Worm (Caenorhabditis elegans) whole organism, late embryonic: Measurements from ENCODE around the gene C45G9.2.

Experiments used
- C08G9.2 ChIP-seq: sonication (generic microtip); optimal IDR thresholded peaks from 2 replicates; lab custom pipeline; 2016; ENCODE audit warnings: mild to moderate bottlenecking, missing genetic modification characterization, moderate library complexity, missing compliant biosample characterization
- C38D4.7 ChIP-seq: fragments of 200-800 bp; sonication (Bioruptor generic); optimal IDR thresholded peaks from 2 replicates; lab custom pipeline; 2018; ENCODE audit warnings: mild to moderate bottlenecking, missing genetic modification characterization, moderate library complexity, missing compliant biosample characterization
- F13H6.1 ChIP-seq: sonication (generic microtip); optimal IDR thresholded peaks from 2 replicates; lab custom pipeline; 2016; ENCODE audit warnings: missing genetic modification characterization, missing compliant biosample characterization
- K02D7.2 ChIP-seq: sonication (generic microtip); optimal IDR thresholded peaks from 2 replicates; lab custom pipeline; 2017; ENCODE audit warnings: mild to moderate bottlenecking, missing genetic modification characterization, missing compliant biosample characterization
- T23F11.4 ChIP-seq: fragments of 200-800 bp; sonication (Bioruptor generic); optimal IDR thresholded peaks from 2 replicates; lab custom pipeline; 2018; ENCODE audit warnings: mild to moderate bottlenecking, missing genetic modification characterization, missing compliant biosample characterization
- Y22D7AL.16 ChIP-seq: sonication (generic microtip); optimal IDR thresholded peaks from 2 replicates; lab custom pipeline; 2016; ENCODE audit warnings: missing genetic modification characterization, missing compliant biosample characterization
- ama-1 ChIP-seq: fragments of 150-350 bp; optimal IDR thresholded peaks from 2 replicates; lab custom pipeline; 2014
- ceh-14 ChIP-seq: sonication (generic microtip); optimal IDR thresholded peaks from 2 replicates; lab custom pipeline; 2016; ENCODE audit warnings: missing genotype, missing genetic modification characterization, missing compliant biosample characterization
- ceh-18 ChIP-seq: sonication (generic microtip); optimal IDR thresholded peaks from 2 replicates; lab custom pipeline; 2016; ENCODE audit warnings: missing genetic modification characterization, missing compliant biosample characterization
- ceh-19 ChIP-seq: fragments of 200-800 bp; sonication (Bioruptor generic); optimal IDR thresholded peaks from 2 replicates; lab custom pipeline; 2018; ENCODE audit warnings: mild to moderate bottlenecking, missing genetic modification characterization, missing compliant biosample characterization
- ceh-2 ChIP-seq: sonication (generic microtip); optimal IDR thresholded peaks from 2 replicates; lab custom pipeline; 2016; ENCODE audit warnings: missing genotype, missing genetic modification characterization, missing compliant biosample characterization
- ceh-22 ChIP-seq: sonication (generic microtip); optimal IDR thresholded peaks from 2 replicates; lab custom pipeline; 2017; ENCODE audit warnings: missing biosample characterization, missing genetic modification characterization
- ceh-24 ChIP-seq: sonication (generic microtip); optimal IDR thresholded peaks from 2 replicates; lab custom pipeline; 2016; ENCODE audit warnings: mild to moderate bottlenecking, missing genetic modification characterization, missing compliant biosample characterization
- ceh-31 ChIP-seq: sonication (generic microtip); optimal IDR thresholded peaks from 2 replicates; lab custom pipeline; 2016; ENCODE audit warnings: missing genetic modification characterization, missing compliant biosample characterization
- ceh-34 ChIP-seq: sonication (generic microtip); optimal IDR thresholded peaks from 2 replicates; lab custom pipeline; 2016; ENCODE audit warnings: mild to moderate bottlenecking, missing genetic modification characterization, missing compliant biosample characterization
- ceh-45 ChIP-seq: fragments of 200-800 bp; sonication (Bioruptor generic); IDR thresholded peaks from 2 replicates; pipeline ENCODE4 v1.3.6; 2022; ENCODE audit warnings: missing genetic modification reagents, missing genetic modification characterization, missing compliant biosample characterization
- dmd-4 ChIP-seq: sonication (generic microtip); optimal IDR thresholded peaks from 2 replicates; lab custom pipeline; 2016; ENCODE audit warnings: borderline replicate concordance, missing genetic modification characterization, missing compliant biosample characterization
- ets-4 ChIP-seq: sonication (generic microtip); optimal IDR thresholded peaks from 2 replicates; lab custom pipeline; 2016; ENCODE audit warnings: missing genetic modification characterization, missing compliant biosample characterization
- fkh-10 ChIP-seq: fragments of 150-350 bp; optimal IDR thresholded peaks from 2 replicates; lab custom pipeline; 2014; ENCODE audit warnings: missing biosample characterization, missing genetic modification reagents, missing genetic modification characterization
- fkh-6 ChIP-seq: sonication (generic microtip); optimal IDR thresholded peaks from 2 replicates; lab custom pipeline; 2016; ENCODE audit warnings: missing genetic modification characterization, missing compliant biosample characterization
- gmeb-2 ChIP-seq: sonication (generic microtip); optimal IDR thresholded peaks from 2 replicates; lab custom pipeline; 2016; ENCODE audit warnings: missing genetic modification characterization, inconsistent platforms, missing compliant biosample characterization
- hlh-13 ChIP-seq: fragments of 200-800 bp; sonication (Bioruptor generic); optimal IDR thresholded peaks from 2 replicates; lab custom pipeline; 2018; ENCODE audit warnings: mild to moderate bottlenecking, missing genetic modification characterization, missing compliant biosample characterization
- hlh-15 ChIP-seq: sonication (generic microtip); optimal IDR thresholded peaks from 2 replicates; lab custom pipeline; 2016; ENCODE audit warnings: missing genetic modification characterization, missing compliant biosample characterization
- hlh-30 ChIP-seq: sonication (generic microtip); optimal IDR thresholded peaks from 2 replicates; lab custom pipeline; 2017; ENCODE audit warnings: antibody characterized with exemption, missing genetic modification characterization, missing compliant biosample characterization; ENCODE audit not compliant: insufficient read depth
- hlh-8 ChIP-seq: sonication (generic microtip); optimal IDR thresholded peaks from 2 replicates; lab custom pipeline; 2016; ENCODE audit warnings: missing genotype, missing genetic modification characterization, missing compliant biosample characterization
- lim-6 ChIP-seq: sonication (generic microtip); optimal IDR thresholded peaks from 2 replicates; lab custom pipeline; 2016; ENCODE audit warnings: missing genetic modification characterization, missing compliant biosample characterization
- lin-11 ChIP-seq: fragments of 200-800 bp; sonication (Bioruptor generic); optimal IDR thresholded peaks from 2 replicates; lab custom pipeline; 2018; ENCODE audit warnings: mild to moderate bottlenecking, missing genetic modification characterization, missing compliant biosample characterization
- mec-3 ChIP-seq: sonication (generic microtip); optimal IDR thresholded peaks from 2 replicates; lab custom pipeline; 2016; ENCODE audit warnings: borderline replicate concordance, missing genetic modification characterization, missing compliant biosample characterization
- nfya-1 ChIP-seq: sonication (generic microtip); optimal IDR thresholded peaks from 2 replicates; lab custom pipeline; 2017; ENCODE audit warnings: missing genetic modification characterization, mild to moderate bottlenecking, missing compliant biosample characterization, antibody characterized with exemption, moderate library complexity
- nhr-232 ChIP-seq: sonication (generic microtip); optimal IDR thresholded peaks from 2 replicates; lab custom pipeline; 2016; ENCODE audit warnings: missing genetic modification characterization, missing compliant biosample characterization
- npax-4 ChIP-seq: sonication (generic microtip); optimal IDR thresholded peaks from 2 replicates; lab custom pipeline; 2016; ENCODE audit warnings: missing genetic modification characterization, missing compliant biosample characterization
- odd-2 ChIP-seq: sonication (generic microtip); optimal IDR thresholded peaks from 2 replicates; lab custom pipeline; 2017; ENCODE audit warnings: antibody characterized with exemption, mild to moderate bottlenecking, missing genetic modification characterization, missing compliant biosample characterization
- pax-1 ChIP-seq: fragments of 150-350 bp; optimal IDR thresholded peaks from 2 replicates; lab custom pipeline; 2014; ENCODE audit warnings: missing biosample characterization, missing genetic modification characterization
- pha-2 ChIP-seq: sonication (generic microtip); optimal IDR thresholded peaks from 2 replicates; lab custom pipeline; 2017; ENCODE audit warnings: mild to moderate bottlenecking, missing genetic modification characterization, missing compliant biosample characterization
- pha-4 ChIP-seq: fragments of 150-350 bp; optimal IDR thresholded peaks from 2 replicates; lab custom pipeline; 2018; ENCODE audit warnings: missing biosample characterization, missing genetic modification reagents, missing genetic modification characterization
- pqm-1 ChIP-seq: sonication (generic microtip); optimal IDR thresholded peaks from 2 replicates; lab custom pipeline; 2016; ENCODE audit warnings: missing genetic modification characterization, missing compliant biosample characterization
- rnt-1 ChIP-seq: sonication (generic microtip); optimal IDR thresholded peaks from 2 replicates; lab custom pipeline; 2016; ENCODE audit warnings: missing genetic modification characterization, missing compliant biosample characterization
- sdc-2 ChIP-seq: sonication (generic microtip); optimal IDR thresholded peaks from 2 replicates; lab custom pipeline; 2016; ENCODE audit warnings: missing genotype, missing genetic modification characterization, missing compliant biosample characterization
- sox-4 ChIP-seq: sonication (generic microtip); optimal IDR thresholded peaks from 2 replicates; lab custom pipeline; 2017; ENCODE audit warnings: mild to moderate bottlenecking, missing genetic modification characterization, inconsistent platforms, missing compliant biosample characterization
- syd-9 ChIP-seq: sonication (generic microtip); optimal IDR thresholded peaks from 2 replicates; lab custom pipeline; 2016; ENCODE audit warnings: mild to moderate bottlenecking, missing genetic modification characterization, moderate library complexity, missing compliant biosample characterization
- tbx-7 ChIP-seq: sonication (generic microtip); optimal IDR thresholded peaks from 2 replicates; lab custom pipeline; 2016; ENCODE audit warnings: missing genotype, missing genetic modification characterization, missing compliant biosample characterization
- unc-3 ChIP-seq, 2 experiments: fragments of 200-800 bp in 1 of 2; sonication (Bioruptor generic) in 1 of 2; sonication (generic microtip) in 1 of 2; conservative IDR thresholded peaks in 1 of 2; optimal IDR thresholded peaks in 1 of 2; 2 replicates each; pipeline versions ENCODE4 v1.3.6 to Lab custom; 2016 to 2022; ENCODE audit warnings: missing compliant biosample characterization in 2 of 2, missing genetic modification characterization in 2 of 2, missing genetic modification reagents in 1 of 2
- unc-42 ChIP-seq: sonication (generic microtip); optimal IDR thresholded peaks from 2 replicates; lab custom pipeline; 2016; ENCODE audit warnings: missing genotype, missing genetic modification characterization, missing compliant biosample characterization
- unc-55 ChIP-seq: sonication (generic microtip); optimal IDR thresholded peaks from 2 replicates; lab custom pipeline; 2017; ENCODE audit warnings: missing biosample characterization, missing genetic modification reagents, missing genetic modification characterization
- zip-5 ChIP-seq: sonication (generic microtip); optimal IDR thresholded peaks from 2 replicates; lab custom pipeline; 2016; ENCODE audit warnings: missing genetic modification characterization, missing compliant biosample characterization
- ztf-16 ChIP-seq: sonication (generic microtip); optimal IDR thresholded peaks from 2 replicates; lab custom pipeline; 2017; ENCODE audit warnings: missing genetic modification characterization, missing compliant biosample characterization

C45G9.2 gene

DNA sequence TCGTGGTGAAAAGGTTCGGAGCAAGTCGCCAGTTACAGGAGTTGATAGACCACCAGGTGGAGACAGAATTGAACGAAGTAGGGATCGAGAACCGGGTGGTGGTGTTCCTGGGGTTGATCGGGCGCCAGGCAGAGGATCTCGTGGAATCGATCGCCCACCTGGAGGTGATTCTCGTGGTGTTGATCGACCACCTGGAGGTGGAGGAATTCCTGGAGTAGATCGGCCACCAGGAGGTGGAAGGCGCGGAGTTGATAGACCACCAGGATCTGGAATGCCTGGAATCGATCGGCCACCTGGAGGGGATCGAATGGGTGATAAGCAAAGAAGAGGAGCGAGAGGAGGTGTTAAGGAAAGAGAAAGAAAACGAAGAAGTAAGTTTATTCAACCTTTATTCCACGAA, 36.6 kb downstream of the C45G9.2 start:
- TF ChIP-seq npax-4 (tag; lab: Kevin White, UChicago): no peak
- TF ChIP-seq hlh-15 (tag; lab: Kevin White, UChicago): no peak
- TF ChIP-seq hlh-30: no peak
- no peak for TF ChIP-seq hlh-13 (GFP tag; lab: Kevin White, UChicago)
- TF ChIP-seq fkh-10: no peak
- TF ChIP-seq ceh-45 (GFP tag; lab: Robert Waterston, UW): no peak
- TF ChIP-seq syd-9 (tag; lab: Kevin White, UChicago): no peak
- TF ChIP-seq ama-1 (lab: Kevin White, UChicago): no peak
- no peak for TF ChIP-seq gmeb-2 (tag; lab: Kevin White, UChicago)
- no peak for TF ChIP-seq F13H6.1 (tag; lab: Kevin White, UChicago)
- no peak for TF ChIP-seq ceh-22
- TF ChIP-seq nhr-232 (tag; lab: Kevin White, UChicago): no peak
- no peak for TF ChIP-seq C38D4.7 (GFP tag; lab: Kevin White, UChicago)
- TF ChIP-seq ztf-16 (tag; lab: Kevin White, UChicago): no peak
- TF ChIP-seq pha-4: no peak
- TF ChIP-seq lim-6 (tag; lab: Kevin White, UChicago): no peak
- no peak for TF ChIP-seq odd-2 (tag; lab: Kevin White, UChicago)
- TF ChIP-seq ceh-14 (tag; lab: Kevin White, UChicago): no peak
- TF ChIP-seq pax-1: no peak
- no peak for TF ChIP-seq dmd-4

- TF ChIP-seq nfya-1 (tag; lab: Kevin White, UChicago): peak; percentile 1
- no peak for TF ChIP-seq unc-3 (GFP tag; conservative IDR thresholded peaks at IDR 0.05; lab: Robert Waterston, UW)
- TF ChIP-seq unc-3 (tag; optimal IDR thresholded peaks at IDR 0.05; lab: Kevin White, UChicago): no peak
- TF ChIP-seq ama-1 (lab: Kevin White, UChicago): peak; percentile 82
- TF ChIP-seq Y22D7AL.16 (tag; lab: Kevin White, UChicago): no peak
Observed at ce11 chrIII:5106893-5107471, 38.1 kb downstream of the C45G9.2 start, which contains the start of gene dpy-17. Gene dpy-17 (plus strand): TSS chrIII:5107330.

- TF ChIP-seq ceh-34: peak; percentile 4
- TF ChIP-seq ceh-18: no peak
- TF ChIP-seq T23F11.4 (GFP tag; lab: Kevin White, UChicago): peak; percentile 63
- peak; percentile 14 for TF ChIP-seq C08G9.2 (tag; lab: Kevin White, UChicago)
Observed at ce11 chrIII:5107959-5108358, 39.1 kb downstream of the C45G9.2 start.

ce11 chrIII:5108746-5109145, 39.9 kb downstream of the C45G9.2 start:
- TF ChIP-seq sox-4: no peak
- no peak for TF ChIP-seq unc-3 (GFP tag; conservative IDR thresholded peaks at IDR 0.05; lab: Robert Waterston, UW)
- no peak for TF ChIP-seq unc-3 (tag; optimal IDR thresholded peaks at IDR 0.05; lab: Kevin White, UChicago)
- TF ChIP-seq pqm-1 (tag; lab: Kevin White, UChicago): no peak
- peak; percentile 61 for TF ChIP-seq ceh-2 (tag; lab: Kevin White, UChicago)
- peak; percentile 24 for TF ChIP-seq rnt-1 (tag; lab: Kevin White, UChicago)
- peak; percentile 67 for TF ChIP-seq hlh-8 (tag; lab: Kevin White, UChicago)
- TF ChIP-seq ceh-19 (GFP tag; lab: Kevin White, UChicago): no peak
- TF ChIP-seq unc-42: peak; percentile 57
- TF ChIP-seq ceh-24: no peak
- peak; percentile 6 for TF ChIP-seq F13H6.1 (tag; lab: Kevin White, UChicago)
- TF ChIP-seq ets-4 (tag; lab: Kevin White, UChicago): peak; percentile 85
- TF ChIP-seq fkh-6 (tag; lab: Kevin White, UChicago): no peak
- no peak for TF ChIP-seq lin-11 (tag; lab: Kevin White, UChicago)
- peak; percentile 5 for TF ChIP-seq ceh-34
- TF ChIP-seq ceh-18: peak; percentile 26
- TF ChIP-seq zip-5 (tag; lab: Kevin White, UChicago): peak; percentile 27
- TF ChIP-seq nfya-1 (tag; lab: Kevin White, UChicago): peak; percentile 55
- TF ChIP-seq unc-55 (GFP tag; lab: Kevin White, UChicago): no peak
- TF ChIP-seq tbx-7: peak; percentile 35
- TF ChIP-seq C08G9.2 (tag; lab: Kevin White, UChicago): peak; percentile 77
- no peak for TF ChIP-seq pha-2 (tag; lab: Kevin White, UChicago)
- no peak for TF ChIP-seq sdc-2
- TF ChIP-seq ceh-31 (tag; lab: Kevin White, UChicago): peak; percentile 87
- no peak for TF ChIP-seq mec-3 (tag; lab: Kevin White, UChicago)
- no peak for TF ChIP-seq hlh-13 (GFP tag; lab: Kevin White, UChicago)
- no peak for TF ChIP-seq syd-9 (tag; lab: Kevin White, UChicago)
- TF ChIP-seq ama-1 (lab: Kevin White, UChicago): no peak
- TF ChIP-seq K02D7.2 (tag; lab: Kevin White, UChicago): no peak
- TF ChIP-seq ceh-14 (tag; lab: Kevin White, UChicago): no peak
